Worm (Caenorhabditis elegans) whole organism, L4 larva: ENCODE results near the gene chil-18.

Experiments used
- D1046.2 ChIP-seq: fragments of 200-800 bp; sonication (Bioruptor generic); IDR thresholded peaks from 2 replicates; pipeline ENCODE4 v1.3.6; 2022; ENCODE audit warnings: missing genetic modification characterization, missing compliant biosample characterization
- F37D6.2 ChIP-seq: sonication (generic microtip); optimal IDR thresholded peaks from 2 replicates; lab custom pipeline; 2016; ENCODE audit warnings: mild to moderate bottlenecking, missing genetic modification characterization, missing compliant biosample characterization
- F44E2.7 ChIP-seq: fragments of 200-800 bp; sonication (Bioruptor generic); IDR thresholded peaks from 2 replicates; pipeline ENCODE4 v2.1.2; 2022; ENCODE audit warnings: missing genetic modification characterization, missing compliant biosample characterization
- T20F7.1 ChIP-seq: fragments of 200-800 bp; sonication (Bioruptor generic); optimal IDR thresholded peaks from 2 replicates; lab custom pipeline; 2018; ENCODE audit warnings: mild to moderate bottlenecking, missing genetic modification characterization, missing compliant biosample characterization
- aha-1 ChIP-seq: fragments of 150-350 bp; peaks from one replicate; lab custom pipeline; 2014; ENCODE audit warnings: missing biosample characterization, missing genetic modification characterization
- ceh-20 ChIP-seq: fragments of 200-800 bp; sonication (Bioruptor generic); IDR thresholded peaks from 2 replicates; pipeline ENCODE4 v1.3.6; 2022; ENCODE audit warnings: missing genetic modification reagents, missing genetic modification characterization, missing compliant biosample characterization
- daf-16 ChIP-seq, 3 experiments: sonication (generic microtip); optimal IDR thresholded peaks; 2 replicates each; lab custom pipeline; 2016 to 2017; ENCODE audit warnings: missing genetic modification characterization in 3 of 3, missing genetic modification reagents in 3 of 3, mild to moderate bottlenecking in 2 of 3, missing compliant biosample characterization in 2 of 3, missing biosample characterization in 1 of 3, moderate library complexity in 1 of 3
- daf-19 ChIP-seq: fragments of 200-800 bp; sonication (Bioruptor generic); conservative IDR thresholded peaks from 2 replicates; pipeline ENCODE4 v1.3.6; 2022; ENCODE audit warnings: missing genetic modification characterization, missing compliant biosample characterization
- daf-8 ChIP-seq: fragments of 200-800 bp; sonication (Bioruptor generic); IDR thresholded peaks from 2 replicates; pipeline ENCODE4 v1.3.6; 2022; ENCODE audit warnings: missing genetic modification characterization, missing compliant biosample characterization
- dmd-6 ChIP-seq: fragments of 200-800 bp; sonication (Bioruptor generic); IDR thresholded peaks from 2 replicates; pipeline ENCODE4 v1.3.6; 2022; ENCODE audit warnings: missing genetic modification reagents, missing genetic modification characterization, missing compliant biosample characterization
- dmd-9 ChIP-seq: fragments of 200-800 bp; sonication (Bioruptor generic); IDR thresholded peaks from 2 replicates; pipeline ENCODE4 v1.3.6; 2022; ENCODE audit warnings: missing genetic modification reagents, missing genetic modification characterization, missing compliant biosample characterization
- dpl-1 ChIP-seq: fragments of 150-350 bp; optimal IDR thresholded peaks from 2 replicates; lab custom pipeline; 2014; ENCODE audit warnings: missing biosample characterization, missing genetic modification reagents, missing genetic modification characterization
- dve-1 ChIP-seq: sonication (generic microtip); optimal IDR thresholded peaks from 2 replicates; lab custom pipeline; 2017; ENCODE audit warnings: antibody characterized with exemption, mild to moderate bottlenecking, missing genetic modification characterization, missing compliant biosample characterization; ENCODE audit not compliant: insufficient read depth
- egl-27 ChIP-seq: sonication (generic microtip); optimal IDR thresholded peaks from 3 replicates; lab custom pipeline; 2017; ENCODE audit warnings: missing biosample characterization, missing genetic modification reagents, missing genetic modification characterization
- fkh-10 ChIP-seq: fragments of 150-350 bp; optimal IDR thresholded peaks from 2 replicates; lab custom pipeline; 2014; ENCODE audit warnings: missing biosample characterization, missing genetic modification reagents, missing genetic modification characterization
- fos-1 ChIP-seq: fragments of 150-350 bp; optimal IDR thresholded peaks from 2 replicates; lab custom pipeline; 2014; ENCODE audit warnings: missing biosample characterization, missing genetic modification characterization
- hif-1 ChIP-seq, 2 experiments: sonication (generic microtip); optimal IDR thresholded peaks; 2 replicates each; lab custom pipeline; 2016 to 2017; ENCODE audit warnings: missing compliant biosample characterization in 2 of 2, missing genetic modification characterization in 2 of 2, missing genetic modification reagents in 2 of 2, missing genotype in 2 of 2, mild to moderate bottlenecking in 1 of 2
- hlh-11 ChIP-seq: fragments of 200-800 bp; sonication (Bioruptor generic); optimal IDR thresholded peaks from 2 replicates; lab custom pipeline; 2018; ENCODE audit warnings: mild to moderate bottlenecking, missing genetic modification characterization, missing compliant biosample characterization
- hlh-30 ChIP-seq: sonication (generic microtip); optimal IDR thresholded peaks from 2 replicates; lab custom pipeline; 2017; ENCODE audit warnings: antibody characterized with exemption, mild to moderate bottlenecking, missing genetic modification characterization, missing compliant biosample characterization; ENCODE audit not compliant: insufficient read depth
- hmg-1.1 ChIP-seq: fragments of 200-800 bp; sonication (Bioruptor generic); IDR thresholded peaks from 2 replicates; pipeline ENCODE4 v1.3.6; 2022; ENCODE audit warnings: missing genetic modification reagents, missing genetic modification characterization, missing compliant biosample characterization
- lim-7 ChIP-seq: fragments of 200-800 bp; sonication (Bioruptor generic); IDR thresholded peaks from 2 replicates; pipeline ENCODE4 v1.3.6; 2022; ENCODE audit warnings: missing genetic modification characterization, missing compliant biosample characterization
- lin-13 ChIP-seq: fragments of 150-350 bp; optimal IDR thresholded peaks from 2 replicates; lab custom pipeline; 2014; ENCODE audit warnings: missing biosample characterization, missing genetic modification reagents, missing genetic modification characterization
- lsy-2 ChIP-seq, 2 experiments: fragments of 150-350 bp in 1 of 2; sonication (generic microtip) in 1 of 2; optimal IDR thresholded peaks; 2 replicates each; lab custom pipeline; 2014 to 2017; ENCODE audit warnings: missing biosample characterization in 2 of 2, missing genetic modification characterization in 2 of 2
- mes-2 ChIP-seq: sonication (generic microtip); optimal IDR thresholded peaks from 2 replicates; lab custom pipeline; 2016; ENCODE audit warnings: missing genotype, mild to moderate bottlenecking, missing genetic modification characterization, missing compliant biosample characterization; ENCODE audit not compliant: poor library complexity, severe bottlenecking
- mxl-2 ChIP-seq: fragments of 200-800 bp; sonication (Bioruptor generic); conservative IDR thresholded peaks from 2 replicates; pipeline ENCODE4 v1.3.6; 2022; ENCODE audit warnings: missing genetic modification reagents, missing genetic modification characterization, missing compliant biosample characterization
- nhr-102 ChIP-seq: sonication (generic microtip); optimal IDR thresholded peaks from 2 replicates; lab custom pipeline; 2016; ENCODE audit warnings: mild to moderate bottlenecking, missing genetic modification characterization, moderate library complexity, missing compliant biosample characterization
- nhr-11 ChIP-seq: fragments of 150-350 bp; optimal IDR thresholded peaks from 2 replicates; lab custom pipeline; 2014; ENCODE audit warnings: missing biosample characterization, missing genetic modification characterization
- nhr-111 ChIP-seq: fragments of 200-800 bp; sonication (Bioruptor generic); optimal IDR thresholded peaks from 2 replicates; lab custom pipeline; 2018; ENCODE audit warnings: mild to moderate bottlenecking, missing genetic modification characterization, missing compliant biosample characterization
- nhr-28 ChIP-seq: fragments of 150-350 bp; optimal IDR thresholded peaks from 2 replicates; lab custom pipeline; 2014; ENCODE audit warnings: missing biosample characterization, missing genetic modification characterization
- nhr-42 ChIP-seq: fragments of 200-800 bp; sonication (Bioruptor generic); IDR thresholded peaks from 2 replicates; pipeline ENCODE4 v1.3.6; 2022; ENCODE audit warnings: missing genetic modification characterization, missing compliant biosample characterization
- nhr-6 ChIP-seq: fragments of 150-350 bp; optimal IDR thresholded peaks from 2 replicates; lab custom pipeline; 2014; ENCODE audit warnings: missing biosample characterization, missing genetic modification characterization
- nhr-77 ChIP-seq: fragments of 150-350 bp; optimal IDR thresholded peaks from 2 replicates; lab custom pipeline; 2014; ENCODE audit warnings: missing biosample characterization, missing genetic modification characterization
- pha-4 ChIP-seq, 2 experiments: fragments of 150-350 bp in 1 of 2; fragments of 200-800 bp in 1 of 2; sonication (Bioruptor generic) in 1 of 2; IDR thresholded peaks in 1 of 2; optimal IDR thresholded peaks in 1 of 2; 2 replicates each; pipeline versions ENCODE4 v1.3.6 to Lab custom; 2014 to 2022; ENCODE audit warnings: missing genetic modification characterization in 2 of 2, missing genetic modification reagents in 2 of 2, missing biosample characterization in 1 of 2, missing compliant biosample characterization in 1 of 2
- pqm-1 ChIP-seq: sonication (generic microtip); optimal IDR thresholded peaks from 2 replicates; lab custom pipeline; 2017; ENCODE audit warnings: missing biosample characterization, missing genetic modification characterization
- rbr-2 ChIP-seq: sonication (generic microtip); optimal IDR thresholded peaks from 2 replicates; lab custom pipeline; 2016; ENCODE audit warnings: missing genotype, missing genetic modification characterization, missing compliant biosample characterization
- sdz-12 ChIP-seq: fragments of 200-800 bp; sonication (Bioruptor generic); optimal IDR thresholded peaks from 2 replicates; lab custom pipeline; 2018; ENCODE audit warnings: mild to moderate bottlenecking, missing genetic modification characterization, missing compliant biosample characterization
- tag-97 ChIP-seq: fragments of 200-800 bp; sonication (Bioruptor generic); IDR thresholded peaks from 2 replicates; pipeline ENCODE4 v1.3.6; 2022; ENCODE audit warnings: missing genetic modification characterization, missing compliant biosample characterization
- tra-1 ChIP-seq: fragments of 200-800 bp; sonication (Bioruptor generic); IDR thresholded peaks from 2 replicates; pipeline ENCODE4 v1.3.6; 2022; ENCODE audit warnings: missing genetic modification reagents, missing genetic modification characterization, missing compliant biosample characterization
- unc-39 ChIP-seq: sonication (generic microtip); optimal IDR thresholded peaks from 2 replicates; lab custom pipeline; 2017; ENCODE audit warnings: missing biosample characterization, missing genetic modification characterization
- unc-62 ChIP-seq, 3 experiments: fragments of 150-350 bp in 1 of 3; sonication (generic microtip); optimal IDR thresholded peaks in 2 of 3; peaks in 1 of 3; 1 replicate in 1 of 3; 2 replicates in 2 of 3; lab custom pipeline; 2014 to 2017; ENCODE audit warnings: missing biosample characterization in 3 of 3, missing genetic modification characterization in 3 of 3, missing genetic modification reagents in 3 of 3, missing genotype in 1 of 3
- zip-2 ChIP-seq: fragments of 150-350 bp; optimal IDR thresholded peaks from 2 replicates; lab custom pipeline; 2014; ENCODE audit warnings: missing biosample characterization, missing genetic modification characterization

The chil-18 gene

DNA sequence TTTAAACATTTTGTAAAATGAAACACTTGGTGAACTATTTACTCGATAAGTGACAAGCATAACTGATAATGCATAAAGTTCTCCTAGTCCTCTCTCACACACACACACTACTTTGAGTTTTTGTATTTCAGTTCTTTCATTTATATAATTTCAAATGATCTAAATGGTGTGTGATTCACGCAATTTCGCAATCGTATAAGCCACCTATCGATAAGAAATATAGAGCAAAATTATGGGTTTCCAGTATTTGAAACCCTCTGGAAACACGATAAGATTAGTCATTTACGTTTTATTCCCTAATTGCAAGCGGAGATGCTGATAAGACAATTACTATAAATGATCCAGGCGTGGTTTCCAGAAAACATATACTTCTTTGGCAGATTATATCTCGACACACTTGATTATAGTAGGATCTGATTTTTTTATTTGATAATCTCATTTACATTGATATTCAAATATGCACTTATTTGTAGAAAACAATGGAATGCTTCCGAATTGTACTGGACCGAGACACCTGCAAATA, 35.9 kb upstream of the chil-18 start, which contains the start of gene arrd-3:
Gene arrd-3, plus strand, starts transcription at position 473 of the 523 bp plus-strand sequence.
- TF ChIP-seq dmd-9 (GFP tag; lab: Robert Waterston, UW) (no peak), nhr-42 (no peak), pqm-1 (tag; lab: Kevin White, UChicago) (peak; percentile 75), nhr-6 (tag; lab: Kevin White, UChicago) (no peak), lin-13 (GFP tag; lab: Kevin White, UChicago) (no peak), D1046.2 (GFP tag; lab: Robert Waterston, UW) (no peak), zip-2 (tag; lab: Kevin White, UChicago) (no peak), tag-97 (GFP tag; lab: Robert Waterston, UW) (no peak), mxl-2 (GFP tag; lab: Robert Waterston, UW) (no peak), nhr-28 (tag; lab: Kevin White, UChicago) (peak; percentile 27), hlh-11 (tag; lab: Kevin White, UChicago) (peak; percentile 23), unc-62 (GFP tag; optimal IDR thresholded peaks at IDR 0.05 in 1 of 2; lab: Kevin White, UChicago) (peak in 1 of 2 experiments; percentile 58), unc-62 (tag; optimal IDR thresholded peaks at IDR 0.05; lab: Kevin White, UChicago) (no peak), fos-1 (tag; lab: Kevin White, UChicago) (no peak), dmd-6 (GFP tag; lab: Robert Waterston, UW) (peak; percentile 29; the same call in 1 of the 2 replicates), egl-27 (tag; lab: Kevin White, UChicago) (no peak), daf-8 (no peak), sdz-12 (GFP tag; lab: Kevin White, UChicago) (no peak), tra-1 (GFP tag; lab: Robert Waterston, UW) (no peak)

DNA sequence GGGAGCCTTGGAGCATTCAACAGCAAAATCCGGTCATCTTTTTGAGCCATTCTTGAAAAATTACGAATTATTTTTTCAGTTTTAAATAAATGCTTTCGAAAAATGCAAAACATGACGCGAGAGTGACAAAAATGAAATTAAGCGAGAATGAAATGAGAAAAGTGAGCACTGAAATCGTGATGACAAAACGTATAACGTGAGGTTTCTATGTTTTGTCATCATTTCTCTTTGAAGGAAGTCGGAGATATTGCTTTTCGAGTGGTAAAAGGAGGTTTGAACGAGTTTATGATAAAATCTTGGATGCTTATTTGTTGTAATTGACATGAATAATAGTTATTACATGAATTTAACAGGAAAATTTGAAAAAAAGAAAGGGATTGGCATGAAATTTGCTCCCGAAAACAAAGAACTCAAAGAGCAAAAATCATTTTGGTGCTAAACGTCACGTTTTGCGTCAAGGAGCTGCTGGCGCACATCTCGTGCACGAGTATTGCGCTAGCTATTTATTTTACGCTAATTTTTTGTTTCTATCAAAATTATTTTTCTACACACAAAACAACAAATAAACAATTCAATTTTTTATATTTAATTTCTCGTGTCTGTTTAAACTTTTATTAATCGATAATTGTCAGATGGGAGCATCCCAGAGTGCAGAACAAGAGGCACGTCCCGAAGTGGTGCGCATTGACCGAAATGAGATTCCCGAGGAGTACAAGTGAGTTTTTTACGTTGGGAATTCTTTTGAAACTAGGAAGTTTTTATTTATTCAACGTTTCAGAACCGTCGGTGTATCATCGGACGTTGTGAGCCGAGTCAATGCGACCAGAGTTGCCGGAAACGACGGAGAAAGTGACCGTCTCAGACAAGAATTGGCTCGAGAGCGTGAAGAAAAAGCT, 31.4 kb upstream of the chil-18 start, which contains the start of the genes gss-1 and chch-3:
Gene gss-1, minus strand, starts transcription at position 51 of the 896 bp plus-strand sequence.
Gene chch-3, plus strand, starts transcription at position 633 of the 896 bp plus-strand sequence.
- TF ChIP-seq daf-16 (GFP tag; optimal IDR thresholded peaks at IDR 0.05; lab: Kevin White, UChicago), result peak in 1 of 2 experiments; percentile 18
- TF ChIP-seq daf-16 (tag; optimal IDR thresholded peaks at IDR 0.05; lab: Kevin White, UChicago), result peak; percentile 23
- peak; percentile 38; the same call in 1 of the 2 replicates for TF ChIP-seq hmg-1.1
- peak; percentile 69 for TF ChIP-seq nhr-11
- peak; percentile 61 for TF ChIP-seq dmd-6 (GFP tag; lab: Robert Waterston, UW)
- TF ChIP-seq fkh-10 (GFP tag; lab: Kevin White, UChicago), result peak; percentile 18
- peak in 1 of 2 experiments; percentile 48 for TF ChIP-seq hif-1 (tag; optimal IDR thresholded peaks at IDR 0.05; lab: Kevin White, UChicago)
- TF ChIP-seq hlh-11 (tag; lab: Kevin White, UChicago), result peak; percentile 55
- peak; percentile 69 for TF ChIP-seq dve-1 (tag; lab: Kevin White, UChicago)
- TF ChIP-seq hlh-30, result peak; percentile 53
- TF ChIP-seq daf-19 (GFP tag; lab: Robert Waterston, UW), result no peak
- TF ChIP-seq sdz-12 (GFP tag; lab: Kevin White, UChicago), result no peak
- peak; percentile 33; the same call in 1 of the 2 replicates for TF ChIP-seq pha-4 (GFP tag; IDR thresholded peaks at IDR 0.05; lab: Robert Waterston, UW)
- peak; percentile 56 for TF ChIP-seq pha-4 (tag; optimal IDR thresholded peaks at IDR 0.05; lab: Kevin White, UChicago)
- TF ChIP-seq lin-13 (GFP tag; lab: Kevin White, UChicago), result no peak
- peak; percentile 66 for TF ChIP-seq mes-2 (tag; lab: Kevin White, UChicago)
- TF ChIP-seq nhr-28 (tag; lab: Kevin White, UChicago), result peak; percentile 20
- peak; percentile 35 for TF ChIP-seq nhr-6 (tag; lab: Kevin White, UChicago)
- TF ChIP-seq unc-62 (GFP tag; optimal IDR thresholded peaks at IDR 0.05 in 1 of 2; lab: Kevin White, UChicago), result peak in 1 of 2 experiments; percentile 81
- no peak for TF ChIP-seq unc-62 (tag; optimal IDR thresholded peaks at IDR 0.05; lab: Kevin White, UChicago)
- no peak for TF ChIP-seq unc-39
- peak; percentile 64 for TF ChIP-seq nhr-77 (tag; lab: Kevin White, UChicago)
- TF ChIP-seq aha-1 (tag; lab: Kevin White, UChicago), result peak; percentile 93
- no peak for TF ChIP-seq lim-7 (GFP tag; lab: Robert Waterston, UW)
- peak; percentile 44 for TF ChIP-seq rbr-2 (tag; lab: Kevin White, UChicago)
- TF ChIP-seq lsy-2 (tag; optimal IDR thresholded peaks at IDR 0.05; lab: Kevin White, UChicago), result peak in 1 of 2 experiments; percentile 84
- TF ChIP-seq nhr-111 (GFP tag; lab: Kevin White, UChicago), result no peak
- TF ChIP-seq ceh-20, result no peak
- TF ChIP-seq dpl-1 (GFP tag; lab: Kevin White, UChicago), result peak; percentile 65
- peak; percentile 71 for TF ChIP-seq T20F7.1 (GFP tag; lab: Kevin White, UChicago)
- peak; percentile 35 for TF ChIP-seq nhr-102 (tag; lab: Kevin White, UChicago)
- TF ChIP-seq F37D6.2 (tag; lab: Kevin White, UChicago), result peak; percentile 24
- TF ChIP-seq F44E2.7, result no peak
